Fruit fly (Drosophila melanogaster) whole organism: ENCODE data around the gene CG6495.

ENCODE experiments used
- CG8478 ChIP-seq: fragments of >200 bp; optimal IDR thresholded peaks from 2 replicates; lab custom pipeline; 2018; ENCODE audit warnings: inconsistent platforms
- Dll ChIP-seq: fragments of >200 bp; optimal IDR thresholded peaks from 2 replicates; lab custom pipeline; 2017
- EcR ChIP-seq, 2 experiments: fragments of >200 bp; optimal IDR thresholded peaks; 2 replicates each; lab custom pipeline; 2017; ENCODE audit warnings: missing biosample characterization in 2 of 2, missing genetic modification characterization in 2 of 2, missing genetic modification reagents in 2 of 2
- psq ChIP-seq: fragments of >200 bp; optimal IDR thresholded peaks from 2 replicates; lab custom pipeline; 2017

dm6 chr2L:10759624-10760023, 1.3 kb upstream of the CG6495 start:
- TF ChIP-seq CG8478 (lab: Kevin White, UChicago), result no peak
- no peak for TF ChIP-seq psq (lab: Kevin White, UChicago)
- no peak for TF ChIP-seq EcR (GFP tag; optimal IDR thresholded peaks at IDR 0.05; lab: Kevin White, UChicago)
- TF ChIP-seq Dll, result no peak
